Worm (Caenorhabditis elegans): ENCODE results near the gene sel-7.

- no peak for TF ChIP-seq elt-4 (tag; optimal IDR thresholded peaks at IDR 0.05)
- no peak for TF ChIP-seq pqm-1 (tag; optimal IDR thresholded peaks at IDR 0.05)
- TF ChIP-seq dmd-4 (tag; optimal IDR thresholded peaks at IDR 0.05; ENCODE audit: borderline replicate concordance): no peak
- no peak for TF ChIP-seq hlh-13 (GFP tag; optimal IDR thresholded peaks at IDR 0.05)
- TF ChIP-seq pat-9 (tag; optimal IDR thresholded peaks at IDR 0.05): peak; percentile 20
- no peak for TF ChIP-seq che-1 (tag; optimal IDR thresholded peaks at IDR 0.05)
- TF ChIP-seq ceh-14 (tag; optimal IDR thresholded peaks at IDR 0.05): no peak
- TF ChIP-seq fkh-10 (GFP tag; optimal IDR thresholded peaks at IDR 0.05): no peak
- no peak for TF ChIP-seq pros-1 (tag; optimal IDR thresholded peaks at IDR 0.05)
- no peak for TF ChIP-seq ama-1 (optimal IDR thresholded peaks at IDR 0.05)
- no peak for TF ChIP-seq pha-4 (tag; optimal IDR thresholded peaks at IDR 0.05)
- TF ChIP-seq sdc-2 (tag; optimal IDR thresholded peaks at IDR 0.05): no peak
Observed at ce11 chrX:14292632-14293031, 47.6 kb downstream of the sel-7 start.
